Worm (Caenorhabditis elegans) whole organism, mixed stage, embryonic: ENCODE measurements around the gene W02B3.7.

Experiments
- tbx-8 ChIP-seq: fragments of 200-800 bp; sonication (Bioruptor generic); optimal IDR thresholded peaks from 2 replicates; lab custom pipeline; 2018; ENCODE audit warnings: mild to moderate bottlenecking, missing genetic modification characterization, moderate library complexity, missing compliant biosample characterization

W02B3.7 gene

ce11 chrIII:638319-638718 is 53.5 kb downstream of the W02B3.7 start, which contains the start of gene sbds-1:
sbds-1 (minus strand) TSS chrIII:638419.
- TF ChIP-seq tbx-8 (GFP tag; lab: Kevin White, UChicago) = no peak
